ENCODE assay signal across 4 fruit fly cellular contexts in genomic region chr3L:1151691-1152090, dm6.
TF ChIP-seq lines count a peak whose summit lies in the region.

No protein-coding gene starts in this region.

- TF ChIP-seq CTCF in whole organism, embryonic (GFP tag; optimal IDR thresholded peaks at IDR 0.05; lab: Kevin White, UChicago): no peak

TF ChIP-seq in whole organism, embryonic, 481 proteins besides CTCF, POLR2A, EP300 and RAD21 (continues in another document):
- TF ChIP-seq CG42726 (GFP tag; IDR thresholded peaks at IDR 0.05; lab: Robert Waterston, UW; ENCODE audit: partially characterized antibody): no peak
- no peak for TF ChIP-seq CG1647 (GFP tag; optimal IDR thresholded peaks at IDR 0.05; lab: Kevin White, UChicago)
- peak; percentile 82 for TF ChIP-seq Med (GFP tag; lab: Kevin White, UChicago)
- TF ChIP-seq CG34376 (GFP tag; optimal IDR thresholded peaks at IDR 0.05; lab: Kevin White, UChicago): no peak
- TF ChIP-seq pb (GFP tag; optimal IDR thresholded peaks at IDR 0.05; lab: Kevin White, UChicago): no peak
- peak; percentile 42; the same call in 1 of the 2 replicates for TF ChIP-seq E2f1 (GFP tag; IDR thresholded peaks at IDR 0.05; lab: Robert Waterston, UW)
- TF ChIP-seq Hr39 (optimal IDR thresholded peaks at IDR 0.05; lab: Kevin White, UChicago): no peak
- TF ChIP-seq gce (GFP tag; IDR thresholded peaks at IDR 0.05; lab: Robert Waterston, UW): no peak
- TF ChIP-seq CG5245 (GFP tag; optimal IDR thresholded peaks at IDR 0.05; lab: Kevin White, UChicago): no peak
- no peak for TF ChIP-seq CG17186 (GFP tag; optimal IDR thresholded peaks at IDR 0.05; lab: Kevin White, UChicago)
- TF ChIP-seq CG15601 (tag; optimal IDR thresholded peaks at IDR 0.05; lab: Kevin White, UChicago): no peak
- TF ChIP-seq B-H2 (GFP tag; optimal IDR thresholded peaks at IDR 0.05; lab: Kevin White, UChicago): no peak
- peak; percentile 48 for TF ChIP-seq Meics (GFP tag; optimal IDR thresholded peaks at IDR 0.05; lab: Kevin White, UChicago)
- TF ChIP-seq emc (GFP tag; optimal IDR thresholded peaks at IDR 0.05; lab: Kevin White, UChicago): no peak
- peak; percentile 63 for TF ChIP-seq CG9932 (GFP tag; IDR thresholded peaks at IDR 0.05; lab: Robert Waterston, UW)
- peak; percentile 10 for TF ChIP-seq schlank (tag; optimal IDR thresholded peaks at IDR 0.05; lab: Kevin White, UChicago)
- TF ChIP-seq CG15011 (GFP tag; optimal IDR thresholded peaks at IDR 0.05; lab: Kevin White, UChicago): no peak
- TF ChIP-seq croc (GFP tag; conservative IDR thresholded peaks at IDR 0.05; lab: Robert Waterston, UW): no peak
- TF ChIP-seq CG12659 (GFP tag; optimal IDR thresholded peaks at IDR 0.05; lab: Kevin White, UChicago): peak; percentile 41
- peak; percentile 25 for TF ChIP-seq CG8924 (tag; optimal IDR thresholded peaks at IDR 0.05; lab: Kevin White, UChicago)
- TF ChIP-seq CG4360 (GFP tag; IDR thresholded peaks at IDR 0.05; lab: Robert Waterston, UW): 0 out of 2 replicates have a peak, but pooled peaks have one; percentile 7
- TF ChIP-seq tx (GFP tag; optimal IDR thresholded peaks at IDR 0.05; lab: Kevin White, UChicago): no peak
- no peak for TF ChIP-seq nerfin-1 (tag; optimal IDR thresholded peaks at IDR 0.05; lab: Kevin White, UChicago)

TF ChIP-seq in whole organism, prepupa, 60 proteins besides CTCF, POLR2A, EP300 and RAD21:
- TF ChIP-seq esn (GFP tag; optimal IDR thresholded peaks at IDR 0.05; lab: Kevin White, UChicago): peak; percentile 28
- TF ChIP-seq Eip78C (GFP tag; lab: Kevin White, UChicago): peak; percentile 54
- TF ChIP-seq spab (GFP tag; optimal IDR thresholded peaks at IDR 0.05; lab: Kevin White, UChicago): no peak
- TF ChIP-seq svp (GFP tag; lab: Kevin White, UChicago): peak; percentile 71
- TF ChIP-seq fkh (GFP tag; optimal IDR thresholded peaks at IDR 0.05; lab: Kevin White, UChicago): peak; percentile 63
- TF ChIP-seq CG11294 (GFP tag; IDR thresholded peaks at IDR 0.05; lab: Robert Waterston, UW): no peak
- peak; percentile 15 for TF ChIP-seq Smox (GFP tag; optimal IDR thresholded peaks at IDR 0.05; lab: Kevin White, UChicago)
- TF ChIP-seq acj6 (GFP tag; optimal IDR thresholded peaks at IDR 0.05; lab: Kevin White, UChicago): no peak
- TF ChIP-seq topi (GFP tag; optimal IDR thresholded peaks at IDR 0.05; lab: Kevin White, UChicago): no peak
- TF ChIP-seq salr (GFP tag; optimal IDR thresholded peaks at IDR 0.05; lab: Kevin White, UChicago): no peak
- TF ChIP-seq CG8319 (GFP tag; optimal IDR thresholded peaks at IDR 0.05; lab: Kevin White, UChicago): no peak
- TF ChIP-seq CG6854 (GFP tag; optimal IDR thresholded peaks at IDR 0.05; lab: Kevin White, UChicago): no peak
- peak; percentile 6 for TF ChIP-seq CG3919 (GFP tag; optimal IDR thresholded peaks at IDR 0.05; lab: Kevin White, UChicago)
- TF ChIP-seq Eip93F (GFP tag; optimal IDR thresholded peaks at IDR 0.05; lab: Kevin White, UChicago): no peak
- TF ChIP-seq dac (GFP tag; optimal IDR thresholded peaks at IDR 0.05; lab: Kevin White, UChicago): no peak
- peak; percentile 50; the same call in 2 of the 3 replicates for TF ChIP-seq CG6163 (GFP tag; IDR thresholded peaks at IDR 0.05; lab: Robert Waterston, UW)
- no peak for TF ChIP-seq CG11762 (GFP tag; optimal IDR thresholded peaks at IDR 0.05; lab: Kevin White, UChicago; ENCODE audit: insufficient read depth)
- no peak for TF ChIP-seq vri (GFP tag; optimal IDR thresholded peaks at IDR 0.05; lab: Kevin White, UChicago)
- TF ChIP-seq CG34406 (GFP tag; optimal IDR thresholded peaks at IDR 0.05; lab: Kevin White, UChicago): no peak
- peak; percentile 8 for TF ChIP-seq lz (GFP tag; optimal IDR thresholded peaks at IDR 0.05; lab: Kevin White, UChicago)

TF ChIP-seq in whole organism, pupa, 21 proteins besides CTCF, POLR2A, EP300 and RAD21:
- no peak for TF ChIP-seq CG9948 (tag; optimal IDR thresholded peaks at IDR 0.05; lab: Kevin White, UChicago)
- TF ChIP-seq CG10348 (GFP tag; IDR thresholded peaks at IDR 0.05; lab: Robert Waterston, UW): no peak
- TF ChIP-seq CG4496 (GFP tag; IDR thresholded peaks at IDR 0.05; lab: Robert Waterston, UW): peak; percentile 39; the same call in 1 of the 3 replicates
- no peak for TF ChIP-seq CG15710 (tag; optimal IDR thresholded peaks at IDR 0.05; lab: Kevin White, UChicago)
- no peak for TF ChIP-seq D1 (tag; optimal IDR thresholded peaks at IDR 0.05; lab: Kevin White, UChicago)
- TF ChIP-seq Ets98B (GFP tag; IDR thresholded peaks at IDR 0.05; lab: Robert Waterston, UW): no peak

TF ChIP-seq in whole organism, wandering third instar larva, 38 proteins besides CTCF, POLR2A, EP300 and RAD21:
- TF ChIP-seq sv (GFP tag; optimal IDR thresholded peaks at IDR 0.05; lab: Kevin White, UChicago) (peak; percentile 36), foxo (GFP tag; optimal IDR thresholded peaks at IDR 0.05; lab: Kevin White, UChicago) (peak in 1 of 2 experiments; percentile 19), Mio (GFP tag; optimal IDR thresholded peaks at IDR 0.05; lab: Kevin White, UChicago) (no peak), OdsH (GFP tag; optimal IDR thresholded peaks at IDR 0.05; lab: Kevin White, UChicago) (no peak), usp (GFP tag; optimal IDR thresholded peaks at IDR 0.05; lab: Kevin White, UChicago) (no peak)
TF ChIP-seq in whole organism, wandering third instar larva: peak in this region for 2.

Comparison
In these comparisons a context has a peak if more than half of its experiments do, and no peak if none do; other contexts are left out.
1. Of the 7 proteins assayed by ChIP-seq in both whole organism, embryonic and whole organism, prepupa: peak only in whole organism, embryonic: Blimp-1, Gug and Sox102F; only in whole organism, prepupa: none; in both: none; in neither: 4.